Worm (Caenorhabditis elegans) whole organism, early embryonic: ENCODE measurements around the gene kynu-1.

Experiments used
- aly-1 ChIP-seq: sonication (generic microtip); optimal IDR thresholded peaks from 2 replicates; lab custom pipeline; 2016; ENCODE audit warnings: missing genetic modification characterization, missing compliant biosample characterization
- ama-1 ChIP-seq: fragments of 150-350 bp; optimal IDR thresholded peaks from 2 replicates; lab custom pipeline; 2014
- ets-7 ChIP-seq: sonication (generic microtip); optimal IDR thresholded peaks from 2 replicates; lab custom pipeline; 2016; ENCODE audit warnings: missing genotype, missing genetic modification characterization, missing compliant biosample characterization
- hmbx-1 ChIP-seq: sonication (generic microtip); optimal IDR thresholded peaks from 2 replicates; lab custom pipeline; 2016; ENCODE audit warnings: mild to moderate bottlenecking, missing genetic modification characterization, missing compliant biosample characterization
- hmg-4 ChIP-seq: fragments of 200-800 bp; sonication (Bioruptor generic); optimal IDR thresholded peaks from 2 replicates; lab custom pipeline; 2018; ENCODE audit warnings: mild to moderate bottlenecking, missing genetic modification characterization, missing compliant biosample characterization
- scrt-1 ChIP-seq: fragments of 200-800 bp; sonication (Bioruptor generic); IDR thresholded peaks from 2 replicates; pipeline ENCODE4 v1.3.6; 2022; ENCODE audit warnings: missing genetic modification characterization, missing compliant biosample characterization
- tbx-11 ChIP-seq: fragments of 200-800 bp; sonication (Bioruptor generic); IDR thresholded peaks from 2 replicates; pipeline ENCODE4 v1.3.6; 2022; ENCODE audit warnings: missing genetic modification characterization, missing compliant biosample characterization
- tbx-37 ChIP-seq: fragments of 200-800 bp; sonication (Bioruptor generic); conservative IDR thresholded peaks from 2 replicates; pipeline ENCODE4 v1.3.6; 2022; ENCODE audit warnings: missing genetic modification reagents, missing genetic modification characterization, missing compliant biosample characterization
- tra-4 ChIP-seq: sonication (generic microtip); optimal IDR thresholded peaks from 2 replicates; lab custom pipeline; 2017; ENCODE audit warnings: missing genetic modification characterization, missing compliant biosample characterization

DNA sequence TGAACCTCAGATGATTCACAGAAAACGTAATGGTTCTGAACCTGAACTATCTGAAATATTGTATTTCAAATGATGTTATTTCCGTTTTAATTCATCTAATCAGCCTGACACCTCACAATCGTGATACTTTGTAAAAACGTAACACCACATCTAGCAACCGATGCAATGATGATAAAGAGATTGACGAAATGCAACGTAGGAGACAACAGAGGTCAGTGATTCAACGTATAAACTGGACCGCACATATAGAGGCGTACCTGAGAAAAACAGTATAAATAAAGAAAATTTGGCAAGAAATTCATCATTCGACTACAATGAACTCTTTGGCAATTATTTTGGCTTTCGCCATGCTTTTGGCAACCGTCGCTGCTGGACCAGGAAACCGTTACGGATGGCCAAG is 24.7 kb downstream of the kynu-1 start, which contains the start of gene C45B2.2:
- TF ChIP-seq tbx-37 (GFP tag; lab: Robert Waterston, UW) (no peak), hmbx-1 (tag; lab: Kevin White, UChicago) (no peak), ama-1 (lab: Kevin White, UChicago) (no peak), hmg-4 (GFP tag; lab: Kevin White, UChicago) (no peak), ets-7 (tag; lab: Kevin White, UChicago) (no peak), tra-4 (no peak), tbx-11 (GFP tag; lab: Robert Waterston, UW) (no peak), aly-1 (tag; lab: Kevin White, UChicago) (no peak), scrt-1 (GFP tag; lab: Robert Waterston, UW) (no peak)
